Worm (Caenorhabditis elegans) whole organism, young adult: ENCODE results near the gene ech-3.
"Not testable (repeated sequence)": the region's sequence is repeated elsewhere in the genome, so short reads cannot be mapped to it uniquely, and the experiment has no call there.

ENCODE experiments used
- B0261.1 ChIP-seq: sonication (generic microtip); optimal IDR thresholded peaks from 2 replicates; lab custom pipeline; 2016; ENCODE audit warnings: mild to moderate bottlenecking, missing genetic modification characterization, moderate library complexity, missing compliant biosample characterization
- ama-1 ChIP-seq, 3 experiments: fragments of 150-350 bp in 1 of 3; sonication (generic microtip) in 2 of 3; optimal IDR thresholded peaks; 2 replicates each; lab custom pipeline; 2014 to 2018; ENCODE audit warnings: missing biosample characterization in 2 of 3, missing genetic modification characterization in 2 of 3, missing genetic modification reagents in 2 of 3
- ceh-100 ChIP-seq: fragments of 200-800 bp; sonication (Bioruptor generic); IDR thresholded peaks from 2 replicates; pipeline ENCODE4 v1.3.6; 2022; ENCODE audit warnings: missing genetic modification reagents, missing genetic modification characterization, missing compliant biosample characterization
- dpff-1 ChIP-seq: sonication (generic microtip); optimal IDR thresholded peaks from 2 replicates; lab custom pipeline; 2017; ENCODE audit warnings: mild to moderate bottlenecking, missing genetic modification characterization, missing compliant biosample characterization
- him-1 ChIP-seq: sonication (generic microtip); optimal IDR thresholded peaks from 2 replicates; lab custom pipeline; 2016; ENCODE audit warnings: missing genotype, missing genetic modification reagents, missing genetic modification characterization, missing compliant biosample characterization
- lin-35 ChIP-seq, 3 experiments: fragments of 150-350 bp in 2 of 3; sonication (generic microtip) in 1 of 3; optimal IDR thresholded peaks; 2 replicates each; lab custom pipeline; 2014 to 2018; ENCODE audit warnings: missing biosample characterization in 3 of 3, missing genetic modification characterization in 3 of 3, missing genetic modification reagents in 3 of 3
- lir-1 ChIP-seq: fragments of 200-800 bp; sonication (Bioruptor generic); conservative IDR thresholded peaks from 2 replicates; pipeline ENCODE4 v1.3.6; 2022; ENCODE audit warnings: missing genetic modification reagents, missing genetic modification characterization, missing compliant biosample characterization
- nhr-90 ChIP-seq: sonication (generic microtip); optimal IDR thresholded peaks from 2 replicates; lab custom pipeline; 2016; ENCODE audit warnings: missing genotype, mild to moderate bottlenecking, missing genetic modification characterization, missing compliant biosample characterization
- sea-2 ChIP-seq: fragments of 200-800 bp; sonication (Bioruptor generic); IDR thresholded peaks from 2 replicates; pipeline ENCODE4 v1.3.6; 2022; ENCODE audit warnings: missing genetic modification characterization, missing compliant biosample characterization
- snpc-1.3 ChIP-seq: sonication (generic microtip); optimal IDR thresholded peaks from 2 replicates; lab custom pipeline; 2017; ENCODE audit warnings: missing genetic modification characterization, mild to moderate bottlenecking, missing compliant biosample characterization, antibody characterized with exemption, moderate library complexity, missing genotype, missing genetic modification reagents; ENCODE audit not compliant: insufficient read depth
- unc-62 ChIP-seq: fragments of 150-350 bp; optimal IDR thresholded peaks from 2 replicates; lab custom pipeline; 2014; ENCODE audit warnings: missing biosample characterization, missing genetic modification reagents, missing genetic modification characterization
- ztf-22 ChIP-seq: fragments of 200-800 bp; sonication (Bioruptor generic); optimal IDR thresholded peaks from 2 replicates; lab custom pipeline; 2018; ENCODE audit warnings: mild to moderate bottlenecking, missing genetic modification characterization, moderate library complexity, missing compliant biosample characterization
- ztf-26 ChIP-seq: sonication (generic microtip); optimal IDR thresholded peaks from 2 replicates; lab custom pipeline; 2017; ENCODE audit warnings: missing genetic modification characterization, missing compliant biosample characterization

DNA sequence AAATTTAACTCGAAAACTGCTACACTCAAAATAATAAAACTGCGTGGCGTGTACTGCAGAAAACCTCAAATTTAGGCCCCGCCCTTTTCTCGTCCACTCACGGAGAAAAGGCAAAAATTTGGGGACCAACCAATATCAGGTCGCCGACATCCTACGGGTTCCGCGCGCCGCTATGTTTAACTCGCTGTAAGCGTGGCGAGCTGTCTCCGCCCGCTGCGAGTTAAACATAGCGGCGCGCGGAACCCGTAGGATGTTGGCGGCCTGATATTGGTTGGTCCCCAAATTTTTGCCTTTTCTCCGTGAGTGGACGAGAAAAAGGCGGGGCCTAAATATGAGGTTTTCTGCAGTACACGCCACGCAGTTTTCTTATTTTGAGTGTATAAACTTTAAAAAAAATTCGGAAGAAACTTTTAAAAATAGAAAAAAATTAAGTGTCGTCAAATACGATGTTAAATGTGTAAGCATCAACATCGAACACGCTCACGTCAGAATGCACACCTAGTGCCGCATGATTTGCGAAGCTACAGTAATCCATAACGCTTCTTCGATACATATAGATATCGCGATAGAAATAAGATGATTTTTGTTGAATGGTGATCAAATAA is 7.2 kb upstream of the ech-3 start:
- TF ChIP-seq ztf-26 (tag; lab: Kevin White, UChicago); him-1 (tag; lab: Kevin White, UChicago); lin-35 (GFP tag; optimal IDR thresholded peaks at IDR 0.05; lab: Kevin White, UChicago); B0261.1 (tag; lab: Kevin White, UChicago); unc-62; ztf-22 (GFP tag; lab: Kevin White, UChicago); snpc-1.3 (tag; lab: Kevin White, UChicago); sea-2 (GFP tag; lab: Robert Waterston, UW); ceh-100 (GFP tag; lab: Robert Waterston, UW); nhr-90; dpff-1; ama-1 (optimal IDR thresholded peaks at IDR 0.05; lab: Kevin White, UChicago); ama-1 (GFP tag; optimal IDR thresholded peaks at IDR 0.05; lab: Kevin White, UChicago); lir-1 (GFP tag; lab: Robert Waterston, UW): not testable (repeated sequence)
